Worm (Caenorhabditis elegans) whole organism, midembryonic: ENCODE results near the gene T22B2.1.

Experiments
- T22C8.4 ChIP-seq: fragments of 200-800 bp; sonication (Bioruptor generic); IDR thresholded peaks from 2 replicates; pipeline ENCODE4 v1.3.6; 2022; ENCODE audit warnings: missing genetic modification characterization, missing compliant biosample characterization
- cog-1 ChIP-seq: sonication (generic microtip); optimal IDR thresholded peaks from 2 replicates; lab custom pipeline; 2016; ENCODE audit warnings: missing genetic modification characterization, missing compliant biosample characterization
- flt-1 ChIP-seq: fragments of 200-800 bp; sonication (Bioruptor generic); IDR thresholded peaks from 2 replicates; pipeline ENCODE4 v1.3.6; 2022; ENCODE audit warnings: missing genetic modification characterization, missing compliant biosample characterization
- klf-2 ChIP-seq: fragments of 200-800 bp; sonication (Bioruptor generic); conservative IDR thresholded peaks from 2 replicates; pipeline ENCODE4 v1.3.6; 2022; ENCODE audit warnings: missing genetic modification reagents, missing genetic modification characterization, missing compliant biosample characterization
- med-1 ChIP-seq: sonication (generic microtip); optimal IDR thresholded peaks from 2 replicates; lab custom pipeline; 2017; ENCODE audit warnings: missing genetic modification characterization, mild to moderate bottlenecking, missing compliant biosample characterization, antibody characterized with exemption, missing genetic modification reagents; ENCODE audit not compliant: insufficient read depth
- ref-1 ChIP-seq: fragments of 200-800 bp; sonication (Bioruptor generic); conservative IDR thresholded peaks from 2 replicates; pipeline ENCODE4 v1.3.6; 2022; ENCODE audit warnings: missing genetic modification reagents, missing genetic modification characterization, missing compliant biosample characterization
- tab-1 ChIP-seq: fragments of 200-800 bp; sonication (Bioruptor generic); IDR thresholded peaks from 2 replicates; pipeline ENCODE4 v1.3.6; 2022; ENCODE audit warnings: missing genetic modification characterization, missing compliant biosample characterization
- ztf-23 ChIP-seq: fragments of 200-800 bp; sonication (Bioruptor generic); IDR thresholded peaks from 2 replicates; pipeline ENCODE4 v1.3.6; 2022; ENCODE audit warnings: missing genetic modification reagents, missing genetic modification characterization, missing compliant biosample characterization
- ztf-29 ChIP-seq: fragments of 200-800 bp; sonication (Bioruptor generic); IDR thresholded peaks from 2 replicates; pipeline ENCODE4 v1.3.6; 2022; ENCODE audit warnings: missing genetic modification reagents, missing genetic modification characterization, missing compliant biosample characterization

ce11 chrX:3895577-3895976 is 30.3 kb upstream of the T22B2.1 start, which contains the start of gene F47F2.3:
- TF ChIP-seq ref-1 (GFP tag; lab: Robert Waterston, UW) (no peak), cog-1 (no peak), med-1 (GFP tag; lab: Kevin White, UChicago) (no peak), flt-1 (GFP tag; lab: Robert Waterston, UW) (no peak), tab-1 (no peak), klf-2 (GFP tag; lab: Robert Waterston, UW) (no peak), ztf-23 (GFP tag; lab: Robert Waterston, UW) (no peak), ztf-29 (GFP tag; lab: Robert Waterston, UW) (no peak), T22C8.4 (GFP tag; lab: Robert Waterston, UW) (no peak)
